Worm (Caenorhabditis elegans): Measurements from ENCODE around the gene T10B9.14.

DNA sequence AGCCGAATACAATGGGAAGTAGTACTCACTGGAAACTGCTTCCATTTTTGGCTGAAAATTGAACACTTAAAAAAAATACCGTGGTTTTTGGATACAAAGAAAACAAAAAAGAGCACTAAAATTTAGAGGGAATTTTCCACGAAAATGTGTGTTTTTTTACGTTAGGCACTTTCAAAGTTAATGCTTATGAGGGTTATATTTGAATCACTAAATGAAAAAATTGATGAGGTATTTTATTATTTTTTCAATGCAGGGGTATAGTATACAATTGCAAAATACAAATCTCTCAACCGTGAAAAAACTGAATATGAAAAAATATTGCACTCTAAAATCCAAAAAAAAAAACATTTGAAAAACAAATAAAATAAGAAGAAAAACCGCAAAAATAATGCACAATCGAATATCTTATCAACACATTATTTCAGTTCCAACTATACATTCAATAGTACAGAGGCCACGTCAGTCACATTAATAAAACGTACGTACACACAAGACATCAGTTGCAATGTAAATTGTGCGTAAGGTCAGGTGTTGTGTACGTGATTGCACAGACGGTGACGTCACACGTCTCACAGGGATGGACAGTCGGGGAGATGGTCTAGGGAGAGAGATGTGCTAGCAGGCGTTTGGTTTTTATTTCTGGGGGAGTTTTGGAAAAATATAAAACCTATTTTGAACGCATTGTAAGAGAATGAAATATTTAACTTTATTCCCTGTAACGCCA lies 12.3 kb downstream of the T10B9.14 start, which contains the start of gene aqp-10:
- TF ChIP-seq nfya-1 (tag; optimal IDR thresholded peaks at IDR 0.05; ENCODE audit: borderline replicate concordance, insufficient read depth) (no peak), F10E7.11 (tag; optimal IDR thresholded peaks at IDR 0.05) (no peak), T26A5.8 (tag; optimal IDR thresholded peaks at IDR 0.05) (no peak), F55B11.4 (tag; optimal IDR thresholded peaks at IDR 0.05; ENCODE audit: borderline replicate concordance, insufficient read depth) (no peak)

Data from whole organism, young adult.